Worm (Caenorhabditis elegans): ENCODE data around the gene C16C8.20.

The C16C8.20 gene

DNA sequence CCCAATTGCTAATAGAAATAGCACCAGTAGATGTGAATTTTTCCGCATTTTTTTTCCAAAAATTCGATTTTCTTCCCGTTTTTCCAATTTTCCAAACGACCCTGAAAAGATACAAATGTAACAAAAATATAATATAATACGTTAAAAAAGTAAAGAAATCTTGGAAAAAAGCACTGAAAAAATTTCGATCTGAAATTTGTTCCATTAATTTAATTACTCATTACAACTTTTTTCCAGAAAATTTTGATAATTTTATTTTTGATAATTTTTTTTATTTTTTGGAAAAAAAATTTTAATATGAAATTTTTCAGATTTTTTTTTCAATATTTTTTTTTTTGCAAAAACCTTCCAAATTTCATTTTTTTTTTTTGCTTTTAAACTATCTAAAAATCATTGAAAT lies 10.3 kb upstream of the C16C8.20 start, which contains the start of gene skpo-2:
TSS of gene skpo-2 (minus strand) at position 101 of the 400 bp plus-strand sequence.
- no peak for TF ChIP-seq hmg-1.2 (GFP tag; IDR thresholded peaks at IDR 0.05)
- no peak for TF ChIP-seq nhr-90 (tag; optimal IDR thresholded peaks at IDR 0.05)
- TF ChIP-seq hlh-12 (tag; optimal IDR thresholded peaks at IDR 0.05), result no peak
- TF ChIP-seq repo-1 (tag; optimal IDR thresholded peaks at IDR 0.05), result no peak
- no peak for TF ChIP-seq B0336.3 (GFP tag; IDR thresholded peaks at IDR 0.05)
- TF ChIP-seq atf-7 (tag; optimal IDR thresholded peaks at IDR 0.05), result no peak
- TF ChIP-seq hsf-1 (GFP tag; IDR thresholded peaks at IDR 0.05), result no peak
- no peak for TF ChIP-seq nhr-120 (GFP tag; IDR thresholded peaks at IDR 0.05)
- no peak for TF ChIP-seq him-1 (tag; optimal IDR thresholded peaks at IDR 0.05)
- TF ChIP-seq F57A8.1 (GFP tag; optimal IDR thresholded peaks at IDR 0.05), result no peak
- TF ChIP-seq mcd-1 (GFP tag; IDR thresholded peaks at IDR 0.05), result no peak
- TF ChIP-seq F57C9.4 (tag; optimal IDR thresholded peaks at IDR 0.05), result no peak
- no peak for TF ChIP-seq die-1 (tag; optimal IDR thresholded peaks at IDR 0.05)
- TF ChIP-seq chd-7 (tag; optimal IDR thresholded peaks at IDR 0.05), result no peak
- TF ChIP-seq ceh-79 (tag; optimal IDR thresholded peaks at IDR 0.05), result no peak
- no peak for TF ChIP-seq C06A6.2 (GFP tag; conservative IDR thresholded peaks at IDR 0.05)
- TF ChIP-seq ztf-25 (GFP tag; IDR thresholded peaks at IDR 0.05), result no peak
- TF ChIP-seq ztf-6 (GFP tag; IDR thresholded peaks at IDR 0.05), result no peak
- TF ChIP-seq xnd-1 (tag; optimal IDR thresholded peaks at IDR 0.05), result no peak

DNA sequence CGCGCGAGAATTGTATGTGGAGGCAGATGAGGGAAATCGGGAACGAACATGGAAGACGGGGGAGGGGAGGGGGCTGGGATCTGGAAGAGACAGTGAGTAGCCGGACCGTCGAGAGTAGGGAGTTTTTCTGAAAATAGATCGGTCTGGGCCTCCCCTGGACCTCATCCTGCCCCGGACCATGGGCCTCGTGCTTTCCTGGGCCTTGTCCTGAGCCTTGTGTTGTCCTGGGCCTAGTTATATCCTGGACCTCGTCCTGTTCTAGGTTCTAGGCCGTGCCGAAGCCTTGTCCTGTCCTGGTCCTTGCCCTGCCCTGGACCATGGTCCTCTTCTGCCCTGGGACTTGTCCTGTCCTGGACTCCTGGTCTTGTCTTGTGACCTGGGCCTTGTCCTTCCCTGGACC lies 9.4 kb upstream of the C16C8.20 start:
- no peak for TF ChIP-seq him-1 (tag; optimal IDR thresholded peaks at IDR 0.05)
- TF ChIP-seq F57C9.4 (tag; optimal IDR thresholded peaks at IDR 0.05), result no peak
- no peak for TF ChIP-seq snpc-4 (GFP tag; optimal IDR thresholded peaks at IDR 0.05)
- TF ChIP-seq snpc-4 (tag; optimal IDR thresholded peaks at IDR 0.05), result no peak
- TF ChIP-seq ets-4 (GFP tag; optimal IDR thresholded peaks at IDR 0.05), result no peak
- TF ChIP-seq ztf-25 (GFP tag; IDR thresholded peaks at IDR 0.05), result no peak
- no peak for TF ChIP-seq mel-28 (tag; optimal IDR thresholded peaks at IDR 0.05; ENCODE audit: borderline replicate concordance)
- peak; percentile 43; the same call in 1 of the 2 replicates for TF ChIP-seq egrh-3 (GFP tag; IDR thresholded peaks at IDR 0.05)
- TF ChIP-seq let-607 (tag; optimal IDR thresholded peaks at IDR 0.05), result no peak
- TF ChIP-seq fkh-3 (tag; optimal IDR thresholded peaks at IDR 0.05), result no peak
- no peak for TF ChIP-seq madf-10 (tag; optimal IDR thresholded peaks at IDR 0.05)
- no peak for TF ChIP-seq F37B4.10 (GFP tag; IDR thresholded peaks at IDR 0.05)
- TF ChIP-seq ztf-6 (GFP tag; IDR thresholded peaks at IDR 0.05), result no peak
- TF ChIP-seq zim-3 (tag; optimal IDR thresholded peaks at IDR 0.05), result no peak
- no peak for TF ChIP-seq nfyb-1 (GFP tag; IDR thresholded peaks at IDR 0.05)
- no peak for TF ChIP-seq ZK185.1 (tag; optimal IDR thresholded peaks at IDR 0.05; ENCODE audit: poor library complexity, severe bottlenecking)
- no peak for TF ChIP-seq ztf-3 (GFP tag; optimal IDR thresholded peaks at IDR 0.05)
- TF ChIP-seq atf-7 (tag; optimal IDR thresholded peaks at IDR 0.05), result no peak
- TF ChIP-seq snpc-1.1 (tag; optimal IDR thresholded peaks at IDR 0.05; ENCODE audit: insufficient read depth), result no peak
- no peak for TF ChIP-seq dpff-1 (tag; optimal IDR thresholded peaks at IDR 0.05)
- no peak for TF ChIP-seq cebp-2 (GFP tag; IDR thresholded peaks at IDR 0.05)
- no peak for TF ChIP-seq B0035.1 (tag; optimal IDR thresholded peaks at IDR 0.05)
- TF ChIP-seq aptf-3 (GFP tag; IDR thresholded peaks at IDR 0.05), result 0 out of 2 replicates have a peak, but pooled peaks have one; percentile 46
- TF ChIP-seq C06A6.2 (GFP tag; conservative IDR thresholded peaks at IDR 0.05), result no peak
- no peak for TF ChIP-seq cebp-1 (GFP tag; IDR thresholded peaks at IDR 0.05)
- no peak for TF ChIP-seq cebp-1 (tag; optimal IDR thresholded peaks at IDR 0.05)
- TF ChIP-seq F55B11.4 (tag; optimal IDR thresholded peaks at IDR 0.05; ENCODE audit: borderline replicate concordance, insufficient read depth), result no peak
- TF ChIP-seq zfh-2 (GFP tag; conservative IDR thresholded peaks at IDR 0.05), result peak; percentile 58
- no peak for TF ChIP-seq hlh-12 (tag; optimal IDR thresholded peaks at IDR 0.05)

Data from whole organism, young adult.